Worm (Caenorhabditis elegans) whole organism, mixed stage, embryonic: ENCODE results near the gene tsn-1.

Experiments
- M03D4.4 ChIP-seq: sonication (generic microtip); optimal IDR thresholded peaks from 2 replicates; lab custom pipeline; 2017; ENCODE audit warnings: mild to moderate bottlenecking, missing genetic modification characterization, missing compliant biosample characterization
- bed-3 ChIP-seq: fragments of 200-800 bp; sonication (Bioruptor generic); optimal IDR thresholded peaks from 3 replicates; lab custom pipeline; 2018; ENCODE audit warnings: mild to moderate bottlenecking, missing genetic modification characterization, moderate library complexity, missing compliant biosample characterization
- blmp-1 ChIP-seq: fragments of 150-350 bp; optimal IDR thresholded peaks from 2 replicates; lab custom pipeline; 2014; ENCODE audit warnings: missing biosample characterization, missing genetic modification characterization
- ceh-39 ChIP-seq: fragments of 150-350 bp; optimal IDR thresholded peaks from 2 replicates; lab custom pipeline; 2014; ENCODE audit warnings: missing biosample characterization, missing genetic modification characterization
- ceh-43 ChIP-seq: fragments of 200-800 bp; sonication (Bioruptor generic); optimal IDR thresholded peaks from 2 replicates; lab custom pipeline; 2018; ENCODE audit warnings: mild to moderate bottlenecking, missing genetic modification characterization, moderate library complexity, missing compliant biosample characterization
- ceh-83 ChIP-seq: fragments of 200-800 bp; sonication (Bioruptor generic); optimal IDR thresholded peaks from 2 replicates; lab custom pipeline; 2018; ENCODE audit warnings: mild to moderate bottlenecking, missing genetic modification characterization, missing compliant biosample characterization
- ces-1 ChIP-seq: fragments of 150-350 bp; optimal IDR thresholded peaks from 2 replicates; lab custom pipeline; 2014; ENCODE audit warnings: missing biosample characterization, missing genetic modification reagents, missing genetic modification characterization
- cnd-1 ChIP-seq: fragments of 200-800 bp; sonication (Bioruptor generic); optimal IDR thresholded peaks from 2 replicates; lab custom pipeline; 2018; ENCODE audit warnings: mild to moderate bottlenecking, missing genetic modification characterization, missing compliant biosample characterization
- drap-1 ChIP-seq: fragments of 200-800 bp; sonication (Bioruptor generic); optimal IDR thresholded peaks from 3 replicates; lab custom pipeline; 2018; ENCODE audit warnings: mild to moderate bottlenecking, missing genetic modification characterization, missing compliant biosample characterization
- elt-1 ChIP-seq: sonication (generic microtip); optimal IDR thresholded peaks from 2 replicates; lab custom pipeline; 2017; ENCODE audit warnings: missing genetic modification characterization, mild to moderate bottlenecking, missing compliant biosample characterization, antibody characterized with exemption, moderate library complexity, borderline replicate concordance; ENCODE audit not compliant: insufficient read depth
- elt-3 ChIP-seq: fragments of 150-350 bp; optimal IDR thresholded peaks from 2 replicates; lab custom pipeline; 2014; ENCODE audit warnings: missing biosample characterization, missing genetic modification characterization
- flh-1 ChIP-seq: fragments of 200-800 bp; sonication (Bioruptor generic); optimal IDR thresholded peaks from 2 replicates; lab custom pipeline; 2018; ENCODE audit warnings: mild to moderate bottlenecking, missing genetic modification characterization, moderate library complexity, missing compliant biosample characterization
- ham-2 ChIP-seq: fragments of 200-800 bp; sonication (Bioruptor generic); optimal IDR thresholded peaks from 2 replicates; lab custom pipeline; 2018; ENCODE audit warnings: mild to moderate bottlenecking, missing genetic modification characterization, missing compliant biosample characterization
- hlh-1 ChIP-seq: fragments of 150-350 bp; optimal IDR thresholded peaks from 2 replicates; lab custom pipeline; 2014; ENCODE audit warnings: missing biosample characterization, missing genetic modification reagents, missing genetic modification characterization
- lin-13 ChIP-seq: fragments of 150-350 bp; optimal IDR thresholded peaks from 2 replicates; lab custom pipeline; 2014; ENCODE audit warnings: missing biosample characterization, missing genetic modification characterization
- lin-32 ChIP-seq: fragments of 200-800 bp; sonication (Bioruptor generic); optimal IDR thresholded peaks from 2 replicates; lab custom pipeline; 2018; ENCODE audit warnings: mild to moderate bottlenecking, missing genetic modification characterization, missing compliant biosample characterization
- lsy-2 ChIP-seq: fragments of 150-350 bp; optimal IDR thresholded peaks from 2 replicates; lab custom pipeline; 2014; ENCODE audit warnings: missing biosample characterization, missing genetic modification characterization
- mab-5 ChIP-seq: fragments of 150-350 bp; optimal IDR thresholded peaks from 2 replicates; lab custom pipeline; 2014; ENCODE audit warnings: missing biosample characterization, missing genetic modification characterization
- mep-1 ChIP-seq: fragments of 150-350 bp; optimal IDR thresholded peaks from 2 replicates; lab custom pipeline; 2017; ENCODE audit warnings: missing biosample characterization, missing genetic modification reagents, missing genetic modification characterization, inconsistent platforms
- mls-2 ChIP-seq: sonication (generic microtip); optimal IDR thresholded peaks from 2 replicates; lab custom pipeline; 2016; ENCODE audit warnings: mild to moderate bottlenecking, missing genetic modification characterization, moderate library complexity, missing compliant biosample characterization
- nhr-12 ChIP-seq: fragments of 150-350 bp; optimal IDR thresholded peaks from 2 replicates; lab custom pipeline; 2014; ENCODE audit warnings: missing biosample characterization, missing genetic modification characterization
- nhr-2 ChIP-seq: fragments of 150-350 bp; optimal IDR thresholded peaks from 2 replicates; lab custom pipeline; 2014; ENCODE audit warnings: missing biosample characterization, missing genetic modification characterization
- nhr-237 ChIP-seq: fragments of 150-350 bp; optimal IDR thresholded peaks from 2 replicates; lab custom pipeline; 2014; ENCODE audit warnings: missing biosample characterization, missing genetic modification characterization
- nhr-28 ChIP-seq: fragments of 150-350 bp; optimal IDR thresholded peaks from 2 replicates; lab custom pipeline; 2014; ENCODE audit warnings: missing biosample characterization, missing genetic modification characterization
- nhr-76 ChIP-seq: sonication (generic microtip); optimal IDR thresholded peaks from 2 replicates; lab custom pipeline; 2017; ENCODE audit warnings: missing biosample characterization, missing genetic modification characterization
- pha-4 ChIP-seq: fragments of 150-350 bp; optimal IDR thresholded peaks from 2 replicates; lab custom pipeline; 2018; ENCODE audit warnings: missing biosample characterization, missing genetic modification reagents, missing genetic modification characterization
- sem-2 ChIP-seq: fragments of 200-800 bp; sonication (Bioruptor generic); optimal IDR thresholded peaks from 2 replicates; lab custom pipeline; 2018; ENCODE audit warnings: mild to moderate bottlenecking, missing genetic modification characterization, missing compliant biosample characterization
- snpc-4 ChIP-seq: fragments of 150-350 bp; optimal IDR thresholded peaks from 2 replicates; lab custom pipeline; 2014; ENCODE audit warnings: missing biosample characterization, missing genetic modification characterization
- sptf-1 ChIP-seq: sonication (generic microtip); optimal IDR thresholded peaks from 2 replicates; lab custom pipeline; 2017; ENCODE audit warnings: mild to moderate bottlenecking, missing genetic modification characterization, moderate library complexity, missing compliant biosample characterization
- tbx-8 ChIP-seq: fragments of 200-800 bp; sonication (Bioruptor generic); optimal IDR thresholded peaks from 2 replicates; lab custom pipeline; 2018; ENCODE audit warnings: mild to moderate bottlenecking, missing genetic modification characterization, moderate library complexity, missing compliant biosample characterization
- unc-120 ChIP-seq: sonication (generic microtip); optimal IDR thresholded peaks from 2 replicates; lab custom pipeline; 2017; ENCODE audit warnings: missing genetic modification characterization, missing compliant biosample characterization; ENCODE audit not compliant: poor library complexity, severe bottlenecking
- unc-39 ChIP-seq: fragments of 150-350 bp; optimal IDR thresholded peaks from 2 replicates; lab custom pipeline; 2014; ENCODE audit warnings: missing biosample characterization, missing genetic modification characterization
- unc-62 ChIP-seq: fragments of 150-350 bp; optimal IDR thresholded peaks from 2 replicates; lab custom pipeline; 2014; ENCODE audit warnings: missing biosample characterization, missing genetic modification reagents, missing genetic modification characterization
- zip-8 ChIP-seq: fragments of 150-350 bp; optimal IDR thresholded peaks from 2 replicates; lab custom pipeline; 2014; ENCODE audit warnings: missing biosample characterization, missing genetic modification characterization
- ztf-11 ChIP-seq: fragments of 150-350 bp; optimal IDR thresholded peaks from 2 replicates; lab custom pipeline; 2014; ENCODE audit warnings: missing biosample characterization, missing genetic modification characterization

tsn-1 gene

DNA sequence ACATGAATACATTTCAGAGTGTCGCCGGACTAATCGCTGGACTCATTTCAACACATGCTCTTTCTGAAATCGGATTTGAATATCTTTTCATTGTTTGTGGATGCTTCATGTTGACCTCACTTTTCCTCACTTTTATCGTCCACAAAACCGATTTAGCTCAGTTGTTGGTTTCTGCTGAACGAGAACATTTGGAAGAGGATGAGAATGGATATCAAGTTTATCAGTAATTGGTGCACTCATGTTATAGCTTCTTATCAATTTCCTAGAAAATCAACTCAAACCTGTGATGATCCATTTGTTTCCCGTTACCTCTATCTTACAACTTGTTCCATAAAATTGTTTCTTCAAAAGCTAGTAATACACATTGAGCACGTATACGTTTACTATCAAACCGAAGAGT is 10.6 kb upstream of the tsn-1 start:
- TF ChIP-seq cnd-1 (tag; lab: Kevin White, UChicago), result no peak
- no peak for TF ChIP-seq blmp-1 (tag; lab: Kevin White, UChicago)

ce11 chrII:4698266-4698771 is 8.3 kb upstream of the tsn-1 start, which contains the start of the genes rpn-5 and scc-1:
TSS of gene rpn-5 (minus strand) at chrII:4698427.
TSS of gene scc-1 (plus strand) at chrII:4698721.
- TF ChIP-seq zip-8 (tag; lab: Kevin White, UChicago) (no peak), nhr-76 (tag; lab: Kevin White, UChicago) (no peak), lin-13 (tag; lab: Kevin White, UChicago) (peak; percentile 42), bed-3 (no peak), nhr-28 (tag; lab: Kevin White, UChicago) (no peak), blmp-1 (tag; lab: Kevin White, UChicago) (no peak), ceh-83 (GFP tag; lab: Kevin White, UChicago) (no peak), ztf-11 (tag; lab: Kevin White, UChicago) (no peak), flh-1 (GFP tag; lab: Kevin White, UChicago) (no peak), elt-3 (tag; lab: Kevin White, UChicago) (no peak), lin-32 (no peak), nhr-2 (tag; lab: Kevin White, UChicago) (no peak), unc-62 (GFP tag; lab: Kevin White, UChicago) (peak; percentile 88), ceh-43 (GFP tag; lab: Kevin White, UChicago) (no peak), lsy-2 (peak; percentile 99), unc-39 (no peak), cnd-1 (tag; lab: Kevin White, UChicago) (no peak), nhr-12 (tag; lab: Kevin White, UChicago) (no peak), M03D4.4 (tag; lab: Kevin White, UChicago) (no peak), hlh-1 (tag; lab: Kevin White, UChicago) (peak; percentile 43), mab-5 (tag; lab: Kevin White, UChicago) (no peak), tbx-8 (GFP tag; lab: Kevin White, UChicago) (no peak), sem-2 (no peak), pha-4 (tag; lab: Kevin White, UChicago) (peak; percentile 85), mep-1 (peak; percentile 55), ces-1 (GFP tag; lab: Kevin White, UChicago) (peak; percentile 80), drap-1 (GFP tag; lab: Kevin White, UChicago) (no peak), unc-120 (tag; lab: Kevin White, UChicago) (no peak), mls-2 (tag; lab: Kevin White, UChicago) (no peak), elt-1 (tag; lab: Kevin White, UChicago) (no peak), ceh-39 (tag; lab: Kevin White, UChicago) (peak; percentile 55), sptf-1 (peak; percentile 8), ham-2 (GFP tag; lab: Kevin White, UChicago) (no peak), snpc-4 (tag; lab: Kevin White, UChicago) (no peak), nhr-237 (tag; lab: Kevin White, UChicago) (peak; percentile 71)
- TF ChIP-seq, all 35 proteins: peak for 10

DNA sequence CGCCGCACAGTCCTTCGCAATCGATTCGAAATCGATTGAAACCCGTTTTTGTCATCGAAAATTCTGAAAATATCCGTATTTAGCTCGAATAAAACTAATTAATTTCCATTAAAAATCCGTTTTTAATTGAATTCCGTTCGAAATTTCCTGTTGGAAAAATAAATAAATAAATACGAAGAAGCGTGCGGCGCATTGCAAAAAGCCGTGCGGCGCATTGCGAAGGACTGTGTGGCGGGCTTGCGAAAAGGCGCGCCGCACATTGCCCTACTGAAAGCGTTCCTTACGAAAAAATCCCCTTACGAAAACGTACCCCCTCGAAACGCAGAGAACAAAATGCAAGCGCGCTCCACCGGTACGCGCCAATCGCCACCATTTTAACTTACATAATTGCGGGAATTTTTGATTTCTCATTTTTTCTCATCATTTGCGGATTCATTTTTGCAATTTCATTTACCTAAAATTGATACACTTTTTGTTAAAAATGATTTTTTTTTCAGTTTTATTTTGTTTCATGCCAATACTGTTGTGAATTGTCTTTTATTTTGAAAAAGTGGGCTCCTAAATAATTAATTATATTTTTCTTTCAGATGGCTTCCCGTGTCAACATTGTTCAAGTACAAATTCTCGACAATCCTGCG is 5.0 kb upstream of the tsn-1 start, which contains the start of gene unc-85:
Gene unc-85, plus strand, starts transcription at position 588 of the 638 bp plus-strand sequence.
- TF ChIP-seq unc-120 (tag; lab: Kevin White, UChicago), result peak; percentile 68
- TF ChIP-seq lin-13 (tag; lab: Kevin White, UChicago), result peak; percentile 12
- peak; percentile 29 for TF ChIP-seq ztf-11 (tag; lab: Kevin White, UChicago)
- TF ChIP-seq hlh-1 (tag; lab: Kevin White, UChicago), result peak; percentile 6
- peak; percentile 60 for TF ChIP-seq nhr-237 (tag; lab: Kevin White, UChicago)
- peak; percentile 70 for TF ChIP-seq mep-1
- peak; percentile 48 for TF ChIP-seq ham-2 (GFP tag; lab: Kevin White, UChicago)
- peak; percentile 77 for TF ChIP-seq mls-2 (tag; lab: Kevin White, UChicago)
- peak; percentile 48 for TF ChIP-seq cnd-1 (tag; lab: Kevin White, UChicago)
- peak; percentile 68 for TF ChIP-seq drap-1 (GFP tag; lab: Kevin White, UChicago)
- peak; percentile 66 for TF ChIP-seq ceh-43 (GFP tag; lab: Kevin White, UChicago)
- TF ChIP-seq elt-1 (tag; lab: Kevin White, UChicago), result peak; percentile 6
- TF ChIP-seq M03D4.4 (tag; lab: Kevin White, UChicago), result peak; percentile 57
- peak; percentile 67 for TF ChIP-seq lsy-2
- TF ChIP-seq sptf-1, result peak; percentile 87
- peak; percentile 48 for TF ChIP-seq ces-1 (GFP tag; lab: Kevin White, UChicago)
- TF ChIP-seq, all 35 proteins: peak for 16; not testable (repeated sequence) for 19
